Fruit fly (Drosophila melanogaster) whole organism, embryonic: ENCODE data around the gene HIP-R.

Source experiments
- Atf3 ChIP-seq: fragments of 200-800 bp; sonication (Bioruptor generic); optimal IDR thresholded peaks from 3 replicates; lab custom pipeline; 2016; ENCODE audit warnings: missing biosample characterization, missing genetic modification characterization
- CG10321 ChIP-seq: fragments of 200-800 bp; sonication (Bioruptor generic); IDR thresholded peaks from 2 replicates; pipeline ENCODE4 v1.3.6; 2022; ENCODE audit warnings: missing biosample characterization, missing genetic modification characterization
- CG10979 ChIP-seq: fragments of 200-800 bp; sonication (Bioruptor generic); optimal IDR thresholded peaks from 2 replicates; lab custom pipeline; 2018; ENCODE audit warnings: missing biosample characterization, mild to moderate bottlenecking, missing genetic modification characterization, moderate library complexity
- CG11456 ChIP-seq: fragments of 200-800 bp; sonication (Bioruptor generic); IDR thresholded peaks from 3 replicates; pipeline ENCODE4 v1.3.6; 2022; ENCODE audit warnings: missing biosample characterization, missing genetic modification characterization
- CG12299 ChIP-seq: fragments of 200-800 bp; sonication (Bioruptor generic); optimal IDR thresholded peaks from 2 replicates; lab custom pipeline; 2018; ENCODE audit warnings: missing biosample characterization, mild to moderate bottlenecking, missing genetic modification characterization
- CG13894 ChIP-seq: fragments of 200-800 bp; sonication (Bioruptor generic); optimal IDR thresholded peaks from 3 replicates; lab custom pipeline; 2018; ENCODE audit warnings: missing biosample characterization, mild to moderate bottlenecking, missing genetic modification characterization, moderate library complexity
- CG1529 ChIP-seq: fragments of 200-800 bp; sonication (Bioruptor generic); optimal IDR thresholded peaks from 3 replicates; lab custom pipeline; 2018; ENCODE audit warnings: missing biosample characterization, missing genetic modification characterization
- CG15696 ChIP-seq: fragments of 200-800 bp; sonication (Bioruptor generic); optimal IDR thresholded peaks from 2 replicates; lab custom pipeline; 2019; ENCODE audit warnings: missing biosample characterization, mild to moderate bottlenecking, missing genetic modification characterization, moderate library complexity
- CG31441 ChIP-seq: fragments of 200-800 bp; sonication (Bioruptor generic); IDR thresholded peaks from 2 replicates; pipeline ENCODE4 v1.3.6; 2022; ENCODE audit warnings: missing biosample characterization, missing genetic modification characterization
- CG34224 ChIP-seq: fragments of 200-800 bp; sonication (Bioruptor generic); IDR thresholded peaks from 3 replicates; pipeline ENCODE4 v1.3.6; 2022; ENCODE audit warnings: missing biosample characterization, missing genetic modification characterization; ENCODE audit not compliant: partially characterized antibody
- CG34422 ChIP-seq: fragments of 200-800 bp; sonication (Bioruptor generic); IDR thresholded peaks from 3 replicates; pipeline ENCODE4 v1.3.6; 2022; ENCODE audit warnings: missing biosample characterization, missing genetic modification characterization
- CG4360 ChIP-seq: fragments of 200-800 bp; sonication (Bioruptor generic); IDR thresholded peaks from 2 replicates; pipeline ENCODE4 v1.3.6; 2022; ENCODE audit warnings: missing biosample characterization, missing genetic modification characterization
- CG5180 ChIP-seq: fragments of 200-800 bp; sonication (Bioruptor generic); optimal IDR thresholded peaks from 3 replicates; lab custom pipeline; 2017; ENCODE audit warnings: missing biosample characterization, missing genetic modification characterization, mild to moderate bottlenecking, moderate library complexity, missing genetic modification reagents
- CG6791 ChIP-seq: fragments of 200-800 bp; sonication (Bioruptor generic); IDR thresholded peaks from 3 replicates; pipeline ENCODE4 v1.3.6; 2022; ENCODE audit warnings: missing biosample characterization, missing genetic modification characterization; ENCODE audit not compliant: partially characterized antibody
- CG7963 ChIP-seq: fragments of 200-800 bp; sonication (Bioruptor generic); IDR thresholded peaks from 3 replicates; pipeline ENCODE4 v1.3.6; 2022; ENCODE audit warnings: missing biosample characterization, missing genetic modification characterization; ENCODE audit not compliant: partially characterized antibody
- CG9215 ChIP-seq: fragments of 200-800 bp; sonication (Bioruptor generic); IDR thresholded peaks from 2 replicates; pipeline ENCODE4 v1.3.6; 2022; ENCODE audit warnings: missing biosample characterization, missing genetic modification characterization
- Dad ChIP-seq: fragments of 200-800 bp; sonication (Bioruptor generic); optimal IDR thresholded peaks from 3 replicates; lab custom pipeline; 2016; ENCODE audit warnings: missing biosample characterization, missing genetic modification characterization
- Dip3 ChIP-seq: fragments of 200-800 bp; sonication (Bioruptor generic); optimal IDR thresholded peaks from 3 replicates; lab custom pipeline; 2016; ENCODE audit warnings: missing biosample characterization, missing genetic modification characterization
- Drgx ChIP-seq: fragments of 200-800 bp; sonication (Bioruptor generic); IDR thresholded peaks from 2 replicates; pipeline ENCODE4 v1.3.6; 2022; ENCODE audit warnings: missing biosample characterization, missing genetic modification characterization
- Ets65A ChIP-seq: fragments of 200-800 bp; sonication (Bioruptor generic); peaks from one replicate; lab custom pipeline; 2016; ENCODE audit warnings: missing biosample characterization, missing genetic modification characterization
- Max ChIP-seq: fragments of 200-800 bp; sonication (Bioruptor generic); optimal IDR thresholded peaks from 2 replicates; lab custom pipeline; 2016; ENCODE audit warnings: missing biosample characterization, mild to moderate bottlenecking, missing genetic modification characterization
- Poxn ChIP-seq: fragments of 200-800 bp; sonication (Bioruptor generic); IDR thresholded peaks from 2 replicates; pipeline ENCODE4 v1.3.6; 2022; ENCODE audit warnings: missing biosample characterization, missing genetic modification characterization
- Ssrp ChIP-seq: fragments of 200-800 bp; sonication (Bioruptor generic); optimal IDR thresholded peaks from 2 replicates; lab custom pipeline; 2018; ENCODE audit warnings: missing biosample characterization, mild to moderate bottlenecking, missing genetic modification characterization, moderate library complexity
- YL-1 ChIP-seq: fragments of 200-800 bp; sonication (Bioruptor generic); optimal IDR thresholded peaks from 3 replicates; lab custom pipeline; 2017; ENCODE audit warnings: missing biosample characterization, mild to moderate bottlenecking, missing genetic modification characterization
- aop ChIP-seq: fragments of 200-800 bp; sonication (Bioruptor generic); IDR thresholded peaks from 2 replicates; pipeline ENCODE4 v1.3.6; 2022; ENCODE audit warnings: missing biosample characterization, missing genetic modification characterization
- ato ChIP-seq: fragments of 200-800 bp; sonication (Bioruptor generic); IDR thresholded peaks from 2 replicates; pipeline ENCODE4 v1.3.6; 2022; ENCODE audit warnings: missing biosample characterization, missing genetic modification characterization; ENCODE audit not compliant: partially characterized antibody
- ems ChIP-seq: fragments of 200-800 bp; sonication (Bioruptor generic); optimal IDR thresholded peaks from 3 replicates; lab custom pipeline; 2016; ENCODE audit warnings: missing biosample characterization, missing genetic modification characterization
- ewg ChIP-seq: fragments of 200-800 bp; sonication (Bioruptor generic); optimal IDR thresholded peaks from 3 replicates; lab custom pipeline; 2017; ENCODE audit warnings: mild to moderate bottlenecking, missing biosample characterization, missing genetic modification reagents, missing genetic modification characterization
- hth ChIP-seq: fragments of >200 bp; optimal IDR thresholded peaks from 2 replicates; lab custom pipeline; 2017; ENCODE audit warnings: inconsistent platforms
- jing ChIP-seq: fragments of 200-800 bp; sonication (Bioruptor generic); optimal IDR thresholded peaks from 2 replicates; lab custom pipeline; 2018; ENCODE audit warnings: missing biosample characterization, mild to moderate bottlenecking, missing genetic modification characterization
- kay ChIP-seq: fragments of 200-800 bp; sonication (Bioruptor generic); optimal IDR thresholded peaks from 2 replicates; lab custom pipeline; 2016; ENCODE audit warnings: missing biosample characterization, missing genetic modification characterization
- ken ChIP-seq: fragments of 200-800 bp; sonication (Bioruptor generic); IDR thresholded peaks from 3 replicates; pipeline ENCODE4 v1.3.6; 2022; ENCODE audit warnings: missing biosample characterization, missing genetic modification characterization
- knrl ChIP-seq: fragments of 200-800 bp; sonication (Bioruptor generic); IDR thresholded peaks from 3 replicates; pipeline ENCODE4 v1.3.6; 2022; ENCODE audit warnings: missing biosample characterization, missing genetic modification characterization; ENCODE audit not compliant: partially characterized antibody
- lilli ChIP-seq: fragments of 200-800 bp; sonication (Bioruptor generic); optimal IDR thresholded peaks from 3 replicates; lab custom pipeline; 2016; ENCODE audit warnings: missing biosample characterization, missing genetic modification characterization
- luna ChIP-seq: fragments of 200-800 bp; sonication (Bioruptor generic); optimal IDR thresholded peaks from 2 replicates; lab custom pipeline; 2016; ENCODE audit warnings: missing biosample characterization, missing genetic modification characterization
- nom ChIP-seq: fragments of 200-800 bp; sonication (Bioruptor generic); optimal IDR thresholded peaks from 2 replicates; lab custom pipeline; 2017; ENCODE audit warnings: missing biosample characterization, missing genetic modification characterization, mild to moderate bottlenecking, moderate library complexity, missing genetic modification reagents
- pita ChIP-seq: fragments of 200-800 bp; sonication (Bioruptor generic); optimal IDR thresholded peaks from 2 replicates; lab custom pipeline; 2017; ENCODE audit warnings: missing biosample characterization, mild to moderate bottlenecking, missing genetic modification characterization
- pzg ChIP-seq: fragments of 200-800 bp; sonication (Bioruptor generic); optimal IDR thresholded peaks from 3 replicates; lab custom pipeline; 2018; ENCODE audit warnings: missing biosample characterization, mild to moderate bottlenecking, missing genetic modification characterization, moderate library complexity
- row ChIP-seq: fragments of 200-800 bp; sonication (Bioruptor generic); IDR thresholded peaks from 3 replicates; pipeline ENCODE4 v1.3.6; 2022; ENCODE audit warnings: missing biosample characterization, missing genetic modification characterization
- salm ChIP-seq: fragments of 200-800 bp; sonication (Bioruptor generic); optimal IDR thresholded peaks from 2 replicates; lab custom pipeline; 2018; ENCODE audit warnings: missing biosample characterization, mild to moderate bottlenecking, missing genetic modification characterization
- slp2 ChIP-seq: fragments of 200-800 bp; sonication (Bioruptor generic); optimal IDR thresholded peaks from 2 replicates; lab custom pipeline; 2016; ENCODE audit warnings: missing biosample characterization, missing genetic modification characterization
- sna ChIP-seq: fragments of 200-800 bp; sonication (Bioruptor generic); IDR thresholded peaks from 2 replicates; pipeline ENCODE4 v1.3.6; 2022; ENCODE audit warnings: missing biosample characterization, missing genetic modification characterization; ENCODE audit not compliant: partially characterized antibody
- sqz ChIP-seq: fragments of 200-800 bp; sonication (Bioruptor generic); optimal IDR thresholded peaks from 3 replicates; lab custom pipeline; 2018; ENCODE audit warnings: missing biosample characterization, mild to moderate bottlenecking, missing genetic modification characterization
- sug ChIP-seq: fragments of 200-800 bp; optimal IDR thresholded peaks from 2 replicates; lab custom pipeline; 2019; ENCODE audit warnings: missing biosample characterization, mild to moderate bottlenecking, missing genetic modification characterization, moderate library complexity
- ttk ChIP-seq: fragments of 200-800 bp; sonication (Bioruptor generic); IDR thresholded peaks from 2 replicates; pipeline ENCODE4 v2.1.2; 2022; ENCODE audit warnings: missing biosample characterization, missing genetic modification characterization
- vvl ChIP-seq: fragments of 200-800 bp; sonication (Bioruptor generic); IDR thresholded peaks from 2 replicates; pipeline ENCODE4 v1.3.6; 2022; ENCODE audit warnings: missing biosample characterization, missing genetic modification characterization
- wdn ChIP-seq: fragments of 200-800 bp; sonication (Bioruptor generic); IDR thresholded peaks from 2 replicates; pipeline ENCODE4 v1.3.6; 2022; ENCODE audit warnings: missing biosample characterization, missing genetic modification characterization

Gene HIP-R

DNA sequence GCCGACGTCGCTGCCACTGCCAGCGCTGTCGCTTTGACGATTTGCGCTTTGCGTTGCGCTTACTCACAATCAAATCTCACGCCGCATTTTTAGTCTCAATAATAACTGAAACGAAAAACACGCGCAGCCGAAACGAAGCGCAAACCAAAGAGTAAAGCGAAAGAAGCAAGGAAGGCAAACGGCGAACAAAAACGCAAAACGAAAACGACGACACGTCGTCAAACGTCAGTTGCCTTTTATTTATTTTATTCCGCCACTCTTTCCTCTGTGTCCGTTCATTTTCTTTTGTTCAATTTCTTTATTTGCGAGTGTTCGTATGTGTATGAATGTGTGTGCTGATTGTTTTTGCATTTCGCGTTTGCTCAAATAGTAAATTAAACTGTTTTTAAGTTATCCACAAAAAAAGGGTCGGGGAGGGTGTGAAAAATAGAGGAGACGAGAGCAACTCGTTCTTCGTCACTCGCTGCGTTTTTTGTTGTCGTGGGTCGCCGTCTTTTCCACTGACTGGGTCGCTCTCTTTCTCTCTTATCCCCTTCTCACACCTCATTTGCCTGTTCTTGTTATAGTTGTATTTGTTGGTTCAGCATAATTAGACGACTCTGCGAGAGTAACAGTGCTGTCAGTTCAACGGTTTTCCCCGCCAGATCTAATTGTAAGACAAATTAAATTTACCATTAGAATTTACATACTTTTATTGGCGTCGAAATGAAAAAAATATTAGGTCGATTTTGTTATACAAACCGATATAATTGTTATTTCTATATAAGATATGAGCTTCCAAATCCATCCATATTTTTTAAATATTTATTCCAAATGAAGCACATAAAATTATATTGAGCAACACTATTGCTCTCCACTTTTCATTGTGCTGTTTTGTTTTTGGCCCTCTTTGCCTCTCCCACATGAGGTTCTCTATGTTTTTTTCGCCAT is 16.7 kb upstream of the HIP-R start (continued):
- peak; percentile 77 for TF ChIP-seq lilli (GFP tag; lab: Kevin White, UChicago)
- TF ChIP-seq CG34422 (GFP tag; lab: Robert Waterston, UW): peak; percentile 70; the same call in 2 of the 3 replicates
- peak; percentile 63 for TF ChIP-seq CG15696 (tag; lab: Kevin White, UChicago)
- TF ChIP-seq CG9215 (GFP tag; lab: Robert Waterston, UW): no peak; the same call in none of the 2 replicates
- peak; percentile 84 for TF ChIP-seq vvl (GFP tag; lab: Robert Waterston, UW)
- peak; percentile 76 for TF ChIP-seq CG10979 (tag; lab: Kevin White, UChicago)
- peak; percentile 76 for TF ChIP-seq CG31441 (GFP tag; lab: Robert Waterston, UW)
- TF ChIP-seq nom (GFP tag; lab: Kevin White, UChicago): peak; percentile 28
- TF ChIP-seq sna (GFP tag; lab: Robert Waterston, UW): no peak
- peak; percentile 6 for TF ChIP-seq slp2 (GFP tag; lab: Kevin White, UChicago)

DNA sequence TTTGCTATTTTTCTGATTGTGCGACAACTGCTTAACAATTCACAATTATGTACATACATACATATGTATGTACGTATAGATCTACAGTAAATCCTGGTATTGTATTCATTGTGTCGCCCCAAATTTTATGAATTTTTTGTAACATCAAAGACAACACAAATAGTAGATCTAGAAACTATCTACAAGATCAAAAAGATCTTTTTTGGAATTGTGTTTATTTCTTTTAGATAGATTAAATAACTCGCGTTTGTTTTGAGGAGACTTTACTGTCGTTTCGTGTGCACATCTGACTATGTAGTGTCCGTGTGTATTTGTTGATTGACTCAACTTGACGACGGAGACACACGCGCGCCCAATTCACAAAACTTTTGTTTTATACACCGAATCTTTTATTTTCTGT is 15.5 kb upstream of the HIP-R start:
- TF ChIP-seq CG5180 (GFP tag; lab: Kevin White, UChicago) (peak; percentile 68), lilli (GFP tag; lab: Kevin White, UChicago) (peak; percentile 94), wdn (GFP tag; lab: Robert Waterston, UW) (peak; percentile 91), Dip3 (GFP tag; lab: Kevin White, UChicago) (peak; percentile 94), Atf3 (GFP tag; lab: Kevin White, UChicago) (peak; percentile 52), ems (peak; percentile 78), salm (peak; percentile 68), ewg (peak; percentile 58), Max (peak; percentile 74), CG10321 (GFP tag; lab: Robert Waterston, UW) (peak; percentile 71), sug (peak; percentile 91), ato (no peak), knrl (GFP tag; lab: Robert Waterston, UW) (no peak), Poxn (GFP tag; lab: Robert Waterston, UW) (peak; percentile 81), CG4360 (0 out of 2 replicates have a peak, but pooled peaks have one; percentile 11), row (GFP tag; lab: Robert Waterston, UW) (peak; percentile 96), luna (GFP tag; lab: Kevin White, UChicago) (peak; percentile 91), ttk (GFP tag; lab: Robert Waterston, UW) (peak; percentile 87; the same call in 1 of the 2 replicates), pita (no peak), sqz (GFP tag; lab: Kevin White, UChicago) (peak; percentile 57), CG1529 (GFP tag; lab: Kevin White, UChicago) (peak; percentile 58), ken (GFP tag; lab: Robert Waterston, UW) (peak; percentile 79), pzg (GFP tag; lab: Kevin White, UChicago) (peak; percentile 15), Ets65A (peak; percentile 96), CG6791 (no peak), hth (lab: Kevin White, UChicago) (no peak), Dad (GFP tag; lab: Kevin White, UChicago) (peak; percentile 77), Drgx (peak; percentile 96), CG11456 (GFP tag; lab: Robert Waterston, UW) (peak; percentile 95), aop (no peak), CG7963 (GFP tag; lab: Robert Waterston, UW) (no peak), Ssrp (tag; lab: Kevin White, UChicago) (peak; percentile 72), kay (GFP tag; lab: Kevin White, UChicago) (peak; percentile 85), CG13894 (tag; lab: Kevin White, UChicago) (peak; percentile 96), CG12299 (peak; percentile 88), YL-1 (peak; percentile 22), CG34224 (no peak), jing (GFP tag; lab: Kevin White, UChicago) (peak; percentile 43)
